Worm (Caenorhabditis elegans): ENCODE data around the gene AH9.3.
A peak's percentile ranks its signal among the peaks of the same experiment; 100 is the strongest.

Gene AH9.3

ce11 chrX:2215108-2215507, 45.8 kb downstream of the AH9.3 start (continued):
- TF ChIP-seq ztf-25 (GFP tag; IDR thresholded peaks at IDR 0.05): no peak
- TF ChIP-seq K11D2.4 (GFP tag; IDR thresholded peaks at IDR 0.05): peak; percentile 52; the same call in 1 of the 2 replicates
- no peak for TF ChIP-seq him-1 (tag; optimal IDR thresholded peaks at IDR 0.05)
- TF ChIP-seq cebp-1 (GFP tag; IDR thresholded peaks at IDR 0.05): no peak
- TF ChIP-seq cebp-1 (tag; optimal IDR thresholded peaks at IDR 0.05): peak; percentile 75
- TF ChIP-seq nfyb-1 (GFP tag; IDR thresholded peaks at IDR 0.05): peak; percentile 51; the same call in 1 of the 2 replicates
- TF ChIP-seq zfh-2 (GFP tag; conservative IDR thresholded peaks at IDR 0.05): peak; percentile 61
- TF ChIP-seq attf-6 (GFP tag; IDR thresholded peaks at IDR 0.05): no peak
- TF ChIP-seq ZK185.1 (tag; optimal IDR thresholded peaks at IDR 0.05; ENCODE audit: poor library complexity, severe bottlenecking): no peak
- TF ChIP-seq madf-6 (GFP tag; IDR thresholded peaks at IDR 0.05): no peak
- no peak for TF ChIP-seq hlh-12 (tag; optimal IDR thresholded peaks at IDR 0.05)
- TF ChIP-seq nhr-90 (tag; optimal IDR thresholded peaks at IDR 0.05): peak; percentile 28
- no peak for TF ChIP-seq unc-62 (GFP tag; optimal IDR thresholded peaks at IDR 0.05)
- TF ChIP-seq hrde-1 (tag; optimal IDR thresholded peaks at IDR 0.05; ENCODE audit: borderline replicate concordance): no peak
- TF ChIP-seq F57A8.1 (GFP tag; optimal IDR thresholded peaks at IDR 0.05): no peak
- no peak for TF ChIP-seq B0019.2 (GFP tag; conservative IDR thresholded peaks at IDR 0.05)
- TF ChIP-seq lin-26 (GFP tag; IDR thresholded peaks at IDR 0.05): no peak
- TF ChIP-seq B0035.1 (tag; optimal IDR thresholded peaks at IDR 0.05): no peak
- TF ChIP-seq F49E8.2 (tag; optimal IDR thresholded peaks at IDR 0.05; ENCODE audit: insufficient read depth): no peak
- TF ChIP-seq sea-2 (GFP tag; IDR thresholded peaks at IDR 0.05): no peak
- no peak for TF ChIP-seq snpc-1.1 (tag; optimal IDR thresholded peaks at IDR 0.05; ENCODE audit: insufficient read depth)
- no peak for TF ChIP-seq rpc-1 (optimal IDR thresholded peaks at IDR 0.05)
- no peak for TF ChIP-seq rpc-1 (tag; optimal IDR thresholded peaks at IDR 0.05)
- no peak for TF ChIP-seq madf-8 (GFP tag; conservative IDR thresholded peaks at IDR 0.05)
- TF ChIP-seq akir-1 (GFP tag; optimal IDR thresholded peaks at IDR 0.05): no peak
- TF ChIP-seq let-607 (tag; optimal IDR thresholded peaks at IDR 0.05): peak; percentile 34 to 49
- no peak for TF ChIP-seq K12H6.12 (tag; optimal IDR thresholded peaks at IDR 0.05)
- peak; percentile 45 for TF ChIP-seq tbp1 (GFP tag; optimal IDR thresholded peaks at IDR 0.05)
- peak; percentile 89 for TF ChIP-seq ets-4 (GFP tag; optimal IDR thresholded peaks at IDR 0.05)
- TF ChIP-seq ztf-6 (GFP tag; IDR thresholded peaks at IDR 0.05): no peak
- TF ChIP-seq hlh-26 (GFP tag; conservative IDR thresholded peaks at IDR 0.05): no peak
- no peak for TF ChIP-seq repo-1 (tag; optimal IDR thresholded peaks at IDR 0.05)
- TF ChIP-seq sdz-38 (tag; optimal IDR thresholded peaks at IDR 0.05): no peak
- no peak for TF ChIP-seq lin-40 (tag; optimal IDR thresholded peaks at IDR 0.05)
- TF ChIP-seq hmg-1.2 (GFP tag; IDR thresholded peaks at IDR 0.05): 0 out of 2 replicates have a peak, but pooled peaks have one; percentile 6
- no peak for TF ChIP-seq ceh-79 (tag; optimal IDR thresholded peaks at IDR 0.05)
- no peak for TF ChIP-seq madf-3 (GFP tag; IDR thresholded peaks at IDR 0.05)
- peak; percentile 4 for TF ChIP-seq attf-5 (GFP tag; optimal IDR thresholded peaks at IDR 0.05)
- TF ChIP-seq tlf-1 (GFP tag; optimal IDR thresholded peaks at IDR 0.05): no peak
- peak; percentile 96 for TF ChIP-seq nhr-80 (tag; optimal IDR thresholded peaks at IDR 0.05)
- peak; percentile 39 for TF ChIP-seq gei-17 (GFP tag; optimal IDR thresholded peaks at IDR 0.05)
- no peak for TF ChIP-seq ztf-18 (tag; optimal IDR thresholded peaks at IDR 0.05)
- no peak for TF ChIP-seq lir-1 (GFP tag; conservative IDR thresholded peaks at IDR 0.05)
- TF ChIP-seq ztf-26 (tag; optimal IDR thresholded peaks at IDR 0.05): peak; percentile 77
- TF ChIP-seq mel-28 (tag; optimal IDR thresholded peaks at IDR 0.05; ENCODE audit: borderline replicate concordance): no peak
- TF ChIP-seq B0336.3 (GFP tag; IDR thresholded peaks at IDR 0.05): peak; percentile 64
- TF ChIP-seq lin-35 (GFP tag; optimal IDR thresholded peaks at IDR 0.05): no peak
- no peak for TF ChIP-seq snpc-4 (GFP tag; optimal IDR thresholded peaks at IDR 0.05)
- no peak for TF ChIP-seq snpc-4 (tag; optimal IDR thresholded peaks at IDR 0.05)

Measured in whole organism, young adult.